Worm (Caenorhabditis elegans) whole organism, mixed stage, embryonic: ENCODE measurements around the gene str-247.

Experiments
- M03D4.4 ChIP-seq: sonication (generic microtip); optimal IDR thresholded peaks from 2 replicates; lab custom pipeline; 2017; ENCODE audit warnings: mild to moderate bottlenecking, missing genetic modification characterization, missing compliant biosample characterization
- blmp-1 ChIP-seq: fragments of 150-350 bp; optimal IDR thresholded peaks from 2 replicates; lab custom pipeline; 2014; ENCODE audit warnings: missing biosample characterization, missing genetic modification characterization
- ceh-39 ChIP-seq: fragments of 150-350 bp; optimal IDR thresholded peaks from 2 replicates; lab custom pipeline; 2014; ENCODE audit warnings: missing biosample characterization, missing genetic modification characterization
- ceh-43 ChIP-seq: fragments of 200-800 bp; sonication (Bioruptor generic); optimal IDR thresholded peaks from 2 replicates; lab custom pipeline; 2018; ENCODE audit warnings: mild to moderate bottlenecking, missing genetic modification characterization, moderate library complexity, missing compliant biosample characterization
- ceh-83 ChIP-seq: fragments of 200-800 bp; sonication (Bioruptor generic); optimal IDR thresholded peaks from 2 replicates; lab custom pipeline; 2018; ENCODE audit warnings: mild to moderate bottlenecking, missing genetic modification characterization, missing compliant biosample characterization
- ces-1 ChIP-seq: fragments of 150-350 bp; optimal IDR thresholded peaks from 2 replicates; lab custom pipeline; 2014; ENCODE audit warnings: missing biosample characterization, missing genetic modification reagents, missing genetic modification characterization
- drap-1 ChIP-seq: fragments of 200-800 bp; sonication (Bioruptor generic); optimal IDR thresholded peaks from 3 replicates; lab custom pipeline; 2018; ENCODE audit warnings: mild to moderate bottlenecking, missing genetic modification characterization, missing compliant biosample characterization
- elt-1 ChIP-seq: sonication (generic microtip); optimal IDR thresholded peaks from 2 replicates; lab custom pipeline; 2017; ENCODE audit warnings: missing genetic modification characterization, mild to moderate bottlenecking, missing compliant biosample characterization, antibody characterized with exemption, moderate library complexity, borderline replicate concordance; ENCODE audit not compliant: insufficient read depth
- elt-3 ChIP-seq: fragments of 150-350 bp; optimal IDR thresholded peaks from 2 replicates; lab custom pipeline; 2014; ENCODE audit warnings: missing biosample characterization, missing genetic modification characterization
- flh-1 ChIP-seq: fragments of 200-800 bp; sonication (Bioruptor generic); optimal IDR thresholded peaks from 2 replicates; lab custom pipeline; 2018; ENCODE audit warnings: mild to moderate bottlenecking, missing genetic modification characterization, moderate library complexity, missing compliant biosample characterization
- ham-2 ChIP-seq: fragments of 200-800 bp; sonication (Bioruptor generic); optimal IDR thresholded peaks from 2 replicates; lab custom pipeline; 2018; ENCODE audit warnings: mild to moderate bottlenecking, missing genetic modification characterization, missing compliant biosample characterization
- hlh-1 ChIP-seq: fragments of 150-350 bp; optimal IDR thresholded peaks from 2 replicates; lab custom pipeline; 2014; ENCODE audit warnings: missing biosample characterization, missing genetic modification reagents, missing genetic modification characterization
- lin-13 ChIP-seq: fragments of 150-350 bp; optimal IDR thresholded peaks from 2 replicates; lab custom pipeline; 2014; ENCODE audit warnings: missing biosample characterization, missing genetic modification characterization
- lin-32 ChIP-seq: fragments of 200-800 bp; sonication (Bioruptor generic); optimal IDR thresholded peaks from 2 replicates; lab custom pipeline; 2018; ENCODE audit warnings: mild to moderate bottlenecking, missing genetic modification characterization, missing compliant biosample characterization
- lsy-2 ChIP-seq: fragments of 150-350 bp; optimal IDR thresholded peaks from 2 replicates; lab custom pipeline; 2014; ENCODE audit warnings: missing biosample characterization, missing genetic modification characterization
- mab-5 ChIP-seq: fragments of 150-350 bp; optimal IDR thresholded peaks from 2 replicates; lab custom pipeline; 2014; ENCODE audit warnings: missing biosample characterization, missing genetic modification characterization
- mls-2 ChIP-seq: sonication (generic microtip); optimal IDR thresholded peaks from 2 replicates; lab custom pipeline; 2016; ENCODE audit warnings: mild to moderate bottlenecking, missing genetic modification characterization, moderate library complexity, missing compliant biosample characterization
- nhr-12 ChIP-seq: fragments of 150-350 bp; optimal IDR thresholded peaks from 2 replicates; lab custom pipeline; 2014; ENCODE audit warnings: missing biosample characterization, missing genetic modification characterization
- nhr-2 ChIP-seq: fragments of 150-350 bp; optimal IDR thresholded peaks from 2 replicates; lab custom pipeline; 2014; ENCODE audit warnings: missing biosample characterization, missing genetic modification characterization
- nhr-237 ChIP-seq: fragments of 150-350 bp; optimal IDR thresholded peaks from 2 replicates; lab custom pipeline; 2014; ENCODE audit warnings: missing biosample characterization, missing genetic modification characterization
- nhr-28 ChIP-seq: fragments of 150-350 bp; optimal IDR thresholded peaks from 2 replicates; lab custom pipeline; 2014; ENCODE audit warnings: missing biosample characterization, missing genetic modification characterization
- nhr-76 ChIP-seq: sonication (generic microtip); optimal IDR thresholded peaks from 2 replicates; lab custom pipeline; 2017; ENCODE audit warnings: missing biosample characterization, missing genetic modification characterization
- pha-4 ChIP-seq: fragments of 150-350 bp; optimal IDR thresholded peaks from 2 replicates; lab custom pipeline; 2018; ENCODE audit warnings: missing biosample characterization, missing genetic modification reagents, missing genetic modification characterization
- sem-2 ChIP-seq: fragments of 200-800 bp; sonication (Bioruptor generic); optimal IDR thresholded peaks from 2 replicates; lab custom pipeline; 2018; ENCODE audit warnings: mild to moderate bottlenecking, missing genetic modification characterization, missing compliant biosample characterization
- snpc-4 ChIP-seq: fragments of 150-350 bp; optimal IDR thresholded peaks from 2 replicates; lab custom pipeline; 2014; ENCODE audit warnings: missing biosample characterization, missing genetic modification characterization
- sptf-1 ChIP-seq: sonication (generic microtip); optimal IDR thresholded peaks from 2 replicates; lab custom pipeline; 2017; ENCODE audit warnings: mild to moderate bottlenecking, missing genetic modification characterization, moderate library complexity, missing compliant biosample characterization
- tbx-8 ChIP-seq: fragments of 200-800 bp; sonication (Bioruptor generic); optimal IDR thresholded peaks from 2 replicates; lab custom pipeline; 2018; ENCODE audit warnings: mild to moderate bottlenecking, missing genetic modification characterization, moderate library complexity, missing compliant biosample characterization
- unc-120 ChIP-seq: sonication (generic microtip); optimal IDR thresholded peaks from 2 replicates; lab custom pipeline; 2017; ENCODE audit warnings: missing genetic modification characterization, missing compliant biosample characterization; ENCODE audit not compliant: poor library complexity, severe bottlenecking
- unc-39 ChIP-seq: fragments of 150-350 bp; optimal IDR thresholded peaks from 2 replicates; lab custom pipeline; 2014; ENCODE audit warnings: missing biosample characterization, missing genetic modification characterization
- unc-62 ChIP-seq: fragments of 150-350 bp; optimal IDR thresholded peaks from 2 replicates; lab custom pipeline; 2014; ENCODE audit warnings: missing biosample characterization, missing genetic modification reagents, missing genetic modification characterization
- zip-8 ChIP-seq: fragments of 150-350 bp; optimal IDR thresholded peaks from 2 replicates; lab custom pipeline; 2014; ENCODE audit warnings: missing biosample characterization, missing genetic modification characterization
- ztf-11 ChIP-seq: fragments of 150-350 bp; optimal IDR thresholded peaks from 2 replicates; lab custom pipeline; 2014; ENCODE audit warnings: missing biosample characterization, missing genetic modification characterization

str-247 gene

ce11 chrV:3972846-3973245 is 19.0 kb downstream of the str-247 start, which contains the start of gene cyp-34A10:
Gene cyp-34A10, minus strand, starts transcription at chrV:3972991.
- no peak for TF ChIP-seq snpc-4 (tag; lab: Kevin White, UChicago)
- no peak for TF ChIP-seq hlh-1 (tag; lab: Kevin White, UChicago)
- no peak for TF ChIP-seq unc-120
- no peak for TF ChIP-seq ceh-39
- TF ChIP-seq ceh-83, result no peak
- no peak for TF ChIP-seq unc-62 (GFP tag; lab: Kevin White, UChicago)
- no peak for TF ChIP-seq mab-5
- TF ChIP-seq ces-1 (GFP tag; lab: Kevin White, UChicago), result no peak
- no peak for TF ChIP-seq lsy-2 (tag; lab: Kevin White, UChicago)
- TF ChIP-seq pha-4, result no peak
- no peak for TF ChIP-seq blmp-1 (tag; lab: Kevin White, UChicago)
- no peak for TF ChIP-seq zip-8 (tag; lab: Kevin White, UChicago)
- no peak for TF ChIP-seq drap-1 (GFP tag; lab: Kevin White, UChicago)
- no peak for TF ChIP-seq lin-13 (tag; lab: Kevin White, UChicago)
- TF ChIP-seq M03D4.4 (tag; lab: Kevin White, UChicago), result no peak
- no peak for TF ChIP-seq nhr-28 (tag; lab: Kevin White, UChicago)
- no peak for TF ChIP-seq ceh-43 (GFP tag; lab: Kevin White, UChicago)
- no peak for TF ChIP-seq ham-2 (GFP tag; lab: Kevin White, UChicago)
- TF ChIP-seq, all 35 proteins: peak for 0

ce11 chrV:3974361-3974760 is 20.5 kb downstream of the str-247 start, which contains the start of gene str-82:
Gene str-82, plus strand, starts transcription at chrV:3974661.
- TF ChIP-seq lin-32 (GFP tag; lab: Kevin White, UChicago), result no peak
- no peak for TF ChIP-seq ztf-11
- no peak for TF ChIP-seq pha-4
- no peak for TF ChIP-seq sptf-1 (tag; lab: Kevin White, UChicago)
- TF ChIP-seq sem-2 (GFP tag; lab: Kevin White, UChicago), result no peak
- no peak for TF ChIP-seq ceh-39
- TF ChIP-seq nhr-237 (tag; lab: Kevin White, UChicago), result no peak

ce11 chrV:3976964-3977363 is 23.1 kb downstream of the str-247 start, which contains the start of gene str-83:
Gene str-83, plus strand, starts transcription at chrV:3977264.
- TF ChIP-seq mls-2 (tag; lab: Kevin White, UChicago) (no peak), ztf-11 (no peak), elt-1 (tag; lab: Kevin White, UChicago) (no peak), nhr-2 (tag; lab: Kevin White, UChicago) (no peak), lin-13 (tag; lab: Kevin White, UChicago) (no peak), nhr-12 (tag; lab: Kevin White, UChicago) (no peak), sem-2 (GFP tag; lab: Kevin White, UChicago) (no peak), M03D4.4 (tag; lab: Kevin White, UChicago) (no peak), elt-3 (tag; lab: Kevin White, UChicago) (no peak), ceh-83 (no peak)

ce11 chrV:3979053-3979452 is 25.2 kb downstream of the str-247 start, which contains the start of gene nlp-34:
Gene nlp-34, minus strand, starts transcription at chrV:3979134.
- TF ChIP-seq zip-8 (tag; lab: Kevin White, UChicago) (no peak), M03D4.4 (tag; lab: Kevin White, UChicago) (no peak), unc-120 (no peak), unc-39 (no peak), flh-1 (no peak), unc-62 (GFP tag; lab: Kevin White, UChicago) (no peak), ceh-83 (no peak), lin-32 (GFP tag; lab: Kevin White, UChicago) (no peak), drap-1 (GFP tag; lab: Kevin White, UChicago) (no peak), mls-2 (tag; lab: Kevin White, UChicago) (no peak), lin-13 (tag; lab: Kevin White, UChicago) (no peak), tbx-8 (GFP tag; lab: Kevin White, UChicago) (no peak), nhr-28 (tag; lab: Kevin White, UChicago) (no peak), nhr-12 (tag; lab: Kevin White, UChicago) (no peak), pha-4 (no peak), ceh-43 (GFP tag; lab: Kevin White, UChicago) (no peak), nhr-237 (tag; lab: Kevin White, UChicago) (no peak)

- no peak for TF ChIP-seq zip-8 (tag; lab: Kevin White, UChicago)
- no peak for TF ChIP-seq nhr-28 (tag; lab: Kevin White, UChicago)
- TF ChIP-seq pha-4, result no peak
- TF ChIP-seq hlh-1 (tag; lab: Kevin White, UChicago), result no peak
- TF ChIP-seq blmp-1 (tag; lab: Kevin White, UChicago), result no peak
- peak; percentile 15 for TF ChIP-seq nhr-237 (tag; lab: Kevin White, UChicago)
- peak; percentile 13 for TF ChIP-seq elt-1 (tag; lab: Kevin White, UChicago)
- no peak for TF ChIP-seq ceh-83
- TF ChIP-seq nhr-76, result no peak
- TF ChIP-seq elt-3 (tag; lab: Kevin White, UChicago), result peak; percentile 93
Measured at ce11 chrV:3979819-3980218, 26.0 kb downstream of the str-247 start, which contains the start of gene nlp-31. Gene nlp-31, plus strand, starts transcription at chrV:3980055.
